Worm (Caenorhabditis elegans): ENCODE data around the gene ZC116.1.

- TF ChIP-seq unc-39 (tag; optimal IDR thresholded peaks at IDR 0.05) (no peak), mep-1 (tag; optimal IDR thresholded peaks at IDR 0.05) (no peak), snpc-4 (tag; optimal IDR thresholded peaks at IDR 0.05) (no peak), unc-120 (tag; optimal IDR thresholded peaks at IDR 0.05; ENCODE audit: poor library complexity, severe bottlenecking) (no peak), tbx-8 (GFP tag; optimal IDR thresholded peaks at IDR 0.05) (no peak)
These were observed 2.5 kb upstream of the ZC116.1 start, which contains the start of gene erg-28 for ce11 chrV:12607113-12607512.
